Fruit fly (Drosophila melanogaster): ENCODE measurements around the gene Prp18.
A peak's percentile ranks its signal among the peaks of the same experiment; 100 is the strongest.

Gene Prp18

dm6 chr3R:19031210-19031609 lies at the start of gene Prp18, which contains the start of gene CG6013:
TSS of gene Prp18 (minus strand) at chr3R:19031271.
TSS of gene CG6013 (plus strand) at chr3R:19031503.
- peak; percentile 58 for TF ChIP-seq noc (tag; optimal IDR thresholded peaks at IDR 0.05)

- no peak for TF ChIP-seq noc (tag; optimal IDR thresholded peaks at IDR 0.05)
Observed at dm6 chr3R:19079140-19079539, 48.1 kb upstream of the Prp18 start.

dm6 chr3R:19077856-19078255 lies 46.8 kb upstream of the Prp18 start:
- no peak for TF ChIP-seq noc (tag; optimal IDR thresholded peaks at IDR 0.05)

- TF ChIP-seq noc (tag; optimal IDR thresholded peaks at IDR 0.05), result no peak
Observed at dm6 chr3R:19075135-19075534, 44.1 kb upstream of the Prp18 start.

- TF ChIP-seq noc (tag; optimal IDR thresholded peaks at IDR 0.05), result no peak
Observed at dm6 chr3R:19074207-19074606, 43.1 kb upstream of the Prp18 start.

dm6 chr3R:19073002-19073401 lies 41.9 kb upstream of the Prp18 start:
- no peak for TF ChIP-seq noc (tag; optimal IDR thresholded peaks at IDR 0.05)

dm6 chr3R:19071951-19072350 lies 40.9 kb upstream of the Prp18 start:
- no peak for TF ChIP-seq noc (tag; optimal IDR thresholded peaks at IDR 0.05)

dm6 chr3R:19070222-19070949 lies 39.3 kb upstream of the Prp18 start:
- no peak for TF ChIP-seq noc (tag; optimal IDR thresholded peaks at IDR 0.05)

- no peak for TF ChIP-seq noc (tag; optimal IDR thresholded peaks at IDR 0.05)
Observed at dm6 chr3R:19069740-19070139, 38.7 kb upstream of the Prp18 start.

- no peak for TF ChIP-seq noc (tag; optimal IDR thresholded peaks at IDR 0.05)
Observed at dm6 chr3R:19067876-19068406, 36.9 kb upstream of the Prp18 start.

dm6 chr3R:19066965-19067614 lies 36.0 kb upstream of the Prp18 start:
- TF ChIP-seq noc (tag; optimal IDR thresholded peaks at IDR 0.05), result no peak

- TF ChIP-seq noc (tag; optimal IDR thresholded peaks at IDR 0.05), result no peak
Observed at dm6 chr3R:19065474-19065873, 34.4 kb upstream of the Prp18 start.

dm6 chr3R:19064037-19064664 lies 33.1 kb upstream of the Prp18 start:
- no peak for TF ChIP-seq noc (tag; optimal IDR thresholded peaks at IDR 0.05)

- peak; percentile 32 for TF ChIP-seq noc (tag; optimal IDR thresholded peaks at IDR 0.05)
Observed at dm6 chr3R:19062549-19062948, 31.5 kb upstream of the Prp18 start.

dm6 chr3R:19060173-19060572 lies 29.1 kb upstream of the Prp18 start:
- TF ChIP-seq noc (tag; optimal IDR thresholded peaks at IDR 0.05), result peak; percentile 29

dm6 chr3R:19059285-19059684 lies 28.2 kb upstream of the Prp18 start:
- no peak for TF ChIP-seq noc (tag; optimal IDR thresholded peaks at IDR 0.05)

dm6 chr3R:19058384-19058783 lies 27.3 kb upstream of the Prp18 start:
- TF ChIP-seq noc (tag; optimal IDR thresholded peaks at IDR 0.05), result no peak
